Fruit fly (Drosophila melanogaster) whole organism, pupa: ENCODE results near the gene Rpn10.

Experiments used
- CG10348 ChIP-seq: fragments of 200-800 bp; sonication (Bioruptor generic); IDR thresholded peaks from 2 replicates; pipeline ENCODE4 v1.3.6; 2022; ENCODE audit warnings: missing biosample characterization, missing genetic modification characterization
- CG12605 ChIP-seq: fragments of 200-800 bp; sonication (Bioruptor generic); IDR thresholded peaks from 2 replicates; pipeline ENCODE4 v1.3.6; 2022; ENCODE audit warnings: missing biosample characterization, missing genetic modification characterization
- CG13204 ChIP-seq: fragments of 200-800 bp; sonication (Bioruptor generic); optimal IDR thresholded peaks from 2 replicates; lab custom pipeline; 2018; ENCODE audit warnings: missing biosample characterization, mild to moderate bottlenecking, missing genetic modification characterization, moderate library complexity
- CG14655 ChIP-seq: fragments of 200-800 bp; sonication (Bioruptor generic); optimal IDR thresholded peaks from 3 replicates; lab custom pipeline; 2017; ENCODE audit warnings: mild to moderate bottlenecking, missing biosample characterization, missing genetic modification reagents, missing genetic modification characterization
- CG15710 ChIP-seq: fragments of 200-800 bp; sonication (Bioruptor generic); optimal IDR thresholded peaks from 2 replicates; lab custom pipeline; 2018; ENCODE audit warnings: missing biosample characterization, mild to moderate bottlenecking, missing genetic modification characterization, moderate library complexity
- CG17806 ChIP-seq: fragments of 200-800 bp; sonication (Bioruptor generic); optimal IDR thresholded peaks from 2 replicates; lab custom pipeline; 2018; ENCODE audit warnings: missing biosample characterization, mild to moderate bottlenecking, missing genetic modification characterization, moderate library complexity
- CG32121 ChIP-seq: fragments of 200-800 bp; sonication (Bioruptor generic); IDR thresholded peaks from 2 replicates; pipeline ENCODE4 v1.3.6; 2022; ENCODE audit warnings: missing biosample characterization, missing genetic modification characterization
- CG34367 ChIP-seq: fragments of 200-800 bp; sonication (Bioruptor generic); optimal IDR thresholded peaks from 2 replicates; lab custom pipeline; 2018; ENCODE audit warnings: missing biosample characterization, mild to moderate bottlenecking, missing genetic modification characterization
- CG4496 ChIP-seq: fragments of 200-800 bp; sonication (Bioruptor generic); IDR thresholded peaks from 3 replicates; pipeline ENCODE4 v1.3.6; 2022; ENCODE audit warnings: missing biosample characterization, missing genetic modification characterization
- CG8159 ChIP-seq: fragments of 200-800 bp; sonication (Bioruptor generic); optimal IDR thresholded peaks from 3 replicates; lab custom pipeline; 2018; ENCODE audit warnings: missing biosample characterization, mild to moderate bottlenecking, missing genetic modification characterization, moderate library complexity
- CG8301 ChIP-seq: fragments of 200-800 bp; sonication (Bioruptor generic); optimal IDR thresholded peaks from 2 replicates; lab custom pipeline; 2018; ENCODE audit warnings: missing biosample characterization, mild to moderate bottlenecking, missing genetic modification characterization
- CG9948 ChIP-seq: fragments of 200-800 bp; sonication (Bioruptor generic); optimal IDR thresholded peaks from 2 replicates; lab custom pipeline; 2018; ENCODE audit warnings: missing biosample characterization, mild to moderate bottlenecking, missing genetic modification characterization, moderate library complexity
- D1 ChIP-seq: fragments of 200-800 bp; sonication (Bioruptor generic); optimal IDR thresholded peaks from 2 replicates; lab custom pipeline; 2018; ENCODE audit warnings: missing biosample characterization, mild to moderate bottlenecking, missing genetic modification characterization, moderate library complexity
- EcR ChIP-seq: fragments of 200-800 bp; sonication (Bioruptor generic); optimal IDR thresholded peaks from 3 replicates; lab custom pipeline; 2019; ENCODE audit warnings: missing biosample characterization, missing genetic modification characterization, mild to moderate bottlenecking, moderate library complexity, missing genetic modification reagents
- Ets98B ChIP-seq: fragments of 200-800 bp; sonication (Bioruptor generic); IDR thresholded peaks from 2 replicates; pipeline ENCODE4 v1.3.6; 2022; ENCODE audit warnings: missing biosample characterization, missing genetic modification characterization
- Pif1A ChIP-seq: fragments of 200-800 bp; sonication (Bioruptor generic); optimal IDR thresholded peaks from 3 replicates; lab custom pipeline; 2016; ENCODE audit warnings: missing biosample characterization, missing genetic modification characterization
- Pif1B ChIP-seq: fragments of 200-800 bp; sonication (Bioruptor generic); optimal IDR thresholded peaks from 3 replicates; lab custom pipeline; 2016; ENCODE audit warnings: missing biosample characterization, missing genetic modification characterization
- Snoo ChIP-seq: fragments of 200-800 bp; sonication (Bioruptor generic); optimal IDR thresholded peaks from 3 replicates; lab custom pipeline; 2017; ENCODE audit warnings: missing biosample characterization, mild to moderate bottlenecking, missing genetic modification characterization, inconsistent platforms
- fd96Ca ChIP-seq: fragments of 200-800 bp; sonication (Bioruptor generic); IDR thresholded peaks from 3 replicates; pipeline ENCODE4 v1.3.6; 2022; ENCODE audit warnings: missing biosample characterization, missing genetic modification characterization
- gl ChIP-seq: fragments of 200-800 bp; sonication (Bioruptor generic); optimal IDR thresholded peaks from 2 replicates; lab custom pipeline; 2018; ENCODE audit warnings: missing biosample characterization, mild to moderate bottlenecking, missing genetic modification characterization
- rn ChIP-seq: fragments of 200-800 bp; sonication (Bioruptor generic); IDR thresholded peaks from 2 replicates; pipeline ENCODE4 v1.3.6; 2022; ENCODE audit warnings: missing biosample characterization, missing genetic modification characterization

The Rpn10 gene

DNA sequence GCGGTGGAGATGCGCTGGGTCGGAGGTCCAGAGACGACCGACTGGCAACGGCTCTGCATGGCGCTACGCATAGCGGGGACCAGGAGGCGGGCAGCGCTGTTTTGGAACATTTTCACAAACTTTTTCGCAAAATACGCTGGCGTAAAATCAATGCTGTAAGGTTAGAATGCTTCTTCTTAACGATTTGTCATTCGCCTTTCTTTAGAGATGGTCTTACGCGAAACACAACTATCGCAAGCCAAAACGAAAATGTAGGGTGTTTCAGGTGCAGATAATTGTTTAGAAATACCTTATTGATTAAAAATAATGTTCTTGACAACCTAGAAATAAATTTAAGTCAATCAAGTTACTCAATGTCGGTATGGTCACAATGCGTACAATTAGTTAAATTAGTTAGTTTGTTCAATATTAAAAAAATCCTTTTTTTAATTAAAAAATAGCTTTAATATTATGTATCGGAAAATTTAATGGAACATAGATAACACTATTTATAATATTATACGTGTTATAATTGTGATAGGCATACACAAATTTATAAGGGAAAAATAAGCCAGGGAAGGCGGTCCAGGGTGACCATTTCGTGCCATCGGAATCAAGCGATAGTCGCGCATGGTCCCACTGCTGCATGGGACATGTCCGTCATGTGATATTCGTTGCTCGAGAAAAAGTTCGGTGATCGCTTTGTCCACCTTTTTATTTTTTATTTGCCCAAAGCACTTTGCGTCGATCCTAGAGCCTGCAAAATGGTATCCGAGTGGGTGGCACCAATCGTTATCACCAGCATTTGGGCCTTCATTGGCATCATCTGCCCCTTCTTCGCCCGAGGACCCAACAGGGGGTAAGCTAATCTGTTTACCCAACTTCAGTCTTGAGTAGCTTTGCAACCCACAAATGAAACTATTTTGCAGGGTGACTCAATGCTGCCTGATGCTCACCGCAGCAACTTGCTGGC lies 2.7 kb downstream of the Rpn10 start, which contains the start of the genes COX8 and VhaM9.7-b:
Gene COX8 (minus strand): TSS at position 203 of the 952 bp plus-strand sequence.
Gene VhaM9.7-b (plus strand): TSS at position 618 of the 952 bp plus-strand sequence.
- TF ChIP-seq CG32121 (GFP tag; lab: Robert Waterston, UW) (peak; percentile 11; the same call in 1 of the 2 replicates), Snoo (tag; lab: Kevin White, UChicago) (peak; percentile 39), CG17806 (peak; percentile 14), EcR (no peak), rn (GFP tag; lab: Robert Waterston, UW) (no peak)

DNA sequence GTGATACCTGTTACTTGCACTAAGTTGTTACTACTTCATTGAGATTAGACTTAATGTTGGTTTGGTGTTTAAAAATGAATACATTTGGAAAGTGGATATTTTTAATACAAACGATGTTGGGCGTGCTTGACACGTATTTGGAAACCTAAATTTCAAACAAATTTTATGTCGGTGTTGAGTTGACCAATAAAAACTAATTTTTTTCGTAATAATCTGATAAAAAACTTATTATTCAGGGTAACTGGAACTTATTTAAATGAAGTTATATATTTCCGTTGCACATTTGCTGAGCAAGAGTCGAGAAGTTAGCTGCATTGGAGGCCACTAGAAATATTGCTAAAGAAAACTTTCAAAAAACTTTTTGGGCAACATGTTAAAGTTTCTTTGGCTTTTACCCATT lies 5.3 kb downstream of the Rpn10 start, which contains the start of gene CG33290:
Gene CG33290 (plus strand): TSS at position 301 of the 400 bp plus-strand sequence.
- TF ChIP-seq CG14655 (GFP tag; lab: Kevin White, UChicago) (no peak), CG12605 (GFP tag; lab: Robert Waterston, UW) (no peak), CG17806 (no peak), Snoo (tag; lab: Kevin White, UChicago) (no peak), rn (GFP tag; lab: Robert Waterston, UW) (no peak), CG13204 (GFP tag; lab: Kevin White, UChicago) (no peak), CG8159 (no peak), CG32121 (GFP tag; lab: Robert Waterston, UW) (no peak), CG10348 (GFP tag; lab: Robert Waterston, UW) (no peak), Ets98B (GFP tag; lab: Robert Waterston, UW) (no peak), CG9948 (tag; lab: Kevin White, UChicago) (no peak), Pif1A (GFP tag; lab: Kevin White, UChicago) (no peak), fd96Ca (GFP tag; lab: Robert Waterston, UW) (no peak), D1 (tag; lab: Kevin White, UChicago) (no peak), CG15710 (no peak), gl (tag; lab: Kevin White, UChicago) (no peak), EcR (no peak), CG8301 (no peak), CG34367 (no peak), Pif1B (no peak)

DNA sequence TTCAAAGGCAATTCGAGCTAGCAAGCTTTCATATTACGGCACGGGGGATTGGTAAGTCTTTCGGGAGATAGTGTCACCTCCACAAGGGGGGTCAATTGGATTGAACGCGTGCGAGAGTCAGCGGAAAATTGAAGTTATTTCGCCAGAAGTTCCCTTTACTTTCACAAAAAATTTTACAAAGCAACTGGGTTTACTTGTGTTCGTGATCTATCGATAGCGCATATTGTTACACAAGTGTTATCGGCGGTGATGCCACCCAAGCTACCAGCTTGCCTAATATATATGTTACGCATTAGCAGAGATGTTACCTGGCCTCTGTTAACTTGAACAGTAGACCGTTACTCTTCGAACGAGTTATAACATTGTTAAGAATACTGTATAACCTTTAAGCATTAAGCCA lies 18.0 kb downstream of the Rpn10 start, which contains the start of gene Wnk:
Gene Wnk (minus strand): TSS at position 177 of the 400 bp plus-strand sequence.
- TF ChIP-seq CG8159 (no peak), EcR (no peak), Pif1A (GFP tag; lab: Kevin White, UChicago) (no peak), CG8301 (no peak)

DNA sequence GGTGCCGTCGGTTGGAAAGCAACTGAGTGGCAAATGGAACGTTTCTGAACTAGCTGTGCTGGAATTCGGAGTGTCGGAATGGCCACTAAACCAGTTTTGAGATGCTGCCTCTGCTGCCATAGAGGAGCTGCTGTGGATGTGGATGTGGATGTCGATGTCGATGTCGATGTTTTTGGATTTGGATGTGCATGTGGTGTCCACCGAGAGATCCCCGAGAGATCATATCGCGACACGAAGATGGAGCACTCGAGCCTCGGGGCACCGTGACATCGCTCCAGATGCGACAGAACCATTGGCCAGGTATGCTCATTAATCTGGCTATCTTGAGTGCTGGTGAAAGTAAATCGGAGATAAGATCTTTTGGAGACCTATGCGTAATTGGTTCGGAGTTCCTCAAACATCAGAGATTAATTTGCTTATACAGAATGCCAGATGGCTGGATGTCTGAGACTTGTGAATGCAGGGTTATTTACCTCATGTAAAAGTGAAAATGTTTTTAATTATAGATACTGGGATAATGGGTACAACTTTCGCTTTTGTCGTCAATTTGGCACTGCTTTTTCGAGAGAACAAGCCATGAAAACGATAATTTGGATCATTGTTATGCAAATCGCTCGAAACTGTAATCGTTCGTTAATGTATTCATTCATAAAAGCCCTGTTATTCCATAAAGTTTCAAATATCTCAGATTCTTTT lies 21.5 kb downstream of the Rpn10 start, which contains the start of gene CG7173:
Gene CG7173 (minus strand): TSS at position 51 of the 696 bp plus-strand sequence.
- TF ChIP-seq CG8301 (no peak), CG8159 (no peak), gl (tag; lab: Kevin White, UChicago) (no peak), Pif1B (no peak), CG10348 (GFP tag; lab: Robert Waterston, UW) (no peak), Ets98B (GFP tag; lab: Robert Waterston, UW) (no peak), CG17806 (no peak), CG15710 (no peak), CG13204 (GFP tag; lab: Kevin White, UChicago) (no peak), EcR (no peak)
- TF ChIP-seq, all 21 proteins: peak for 0

DNA sequence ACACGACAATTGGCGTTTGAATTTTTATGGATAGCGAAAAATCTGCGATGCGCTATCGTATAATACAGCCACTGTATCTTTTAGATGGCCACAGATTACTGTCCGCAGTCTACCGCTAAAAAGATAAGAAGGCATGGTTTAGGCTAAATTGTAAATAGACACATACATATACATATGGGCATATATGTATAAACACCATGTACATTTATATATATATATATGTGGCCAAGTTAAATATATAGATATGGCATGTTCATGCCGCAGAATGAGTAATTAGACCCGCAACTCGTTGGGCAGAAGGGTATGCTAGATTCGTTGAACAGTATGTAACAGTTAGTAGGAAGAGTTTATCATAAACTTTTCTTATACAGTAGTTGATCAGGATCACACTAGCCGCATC lies 25.3 kb downstream of the Rpn10 start, which contains the start of gene CapaR:
Gene CapaR (minus strand): TSS at position 101 of the 400 bp plus-strand sequence.
- no peak for TF ChIP-seq CG14655 (GFP tag; lab: Kevin White, UChicago)
- no peak for TF ChIP-seq fd96Ca (GFP tag; lab: Robert Waterston, UW)
- no peak for TF ChIP-seq rn (GFP tag; lab: Robert Waterston, UW)
- no peak for TF ChIP-seq CG34367
- no peak for TF ChIP-seq Pif1A (GFP tag; lab: Kevin White, UChicago)
- no peak for TF ChIP-seq CG4496
- TF ChIP-seq D1 (tag; lab: Kevin White, UChicago) = no peak
- no peak for TF ChIP-seq Pif1B
- TF ChIP-seq Ets98B (GFP tag; lab: Robert Waterston, UW) = no peak
- TF ChIP-seq CG12605 (GFP tag; lab: Robert Waterston, UW) = no peak
- TF ChIP-seq CG10348 (GFP tag; lab: Robert Waterston, UW) = no peak
- no peak for TF ChIP-seq CG8301
- TF ChIP-seq CG9948 (tag; lab: Kevin White, UChicago) = no peak
- no peak for TF ChIP-seq CG15710
- TF ChIP-seq CG13204 (GFP tag; lab: Kevin White, UChicago) = no peak
- no peak for TF ChIP-seq Snoo (tag; lab: Kevin White, UChicago)
- TF ChIP-seq EcR = no peak
- TF ChIP-seq CG32121 (GFP tag; lab: Robert Waterston, UW) = no peak

DNA sequence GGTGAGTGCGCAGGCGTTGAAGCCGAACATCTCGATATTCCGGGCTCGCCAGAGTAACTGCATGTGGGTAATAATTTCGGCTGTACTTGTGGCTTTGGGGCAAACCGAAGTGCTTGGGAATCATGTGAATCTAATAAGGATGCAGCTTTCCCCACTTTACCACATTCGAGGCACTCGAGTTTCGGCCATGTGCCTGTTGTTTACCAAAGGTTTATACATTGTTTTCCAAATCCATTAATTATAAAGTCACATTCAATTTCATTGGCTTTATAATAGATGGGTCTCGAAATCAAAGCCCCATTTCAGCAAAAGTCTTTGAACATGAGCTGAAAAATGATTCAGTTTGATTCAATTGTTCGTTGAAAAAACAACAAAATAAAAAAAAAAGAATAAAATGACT lies 28.3 kb downstream of the Rpn10 start, which contains the start of gene CG7634:
Gene CG7634 (plus strand): TSS at position 301 of the 400 bp plus-strand sequence.
- TF ChIP-seq CG9948 (tag; lab: Kevin White, UChicago) (no peak), rn (GFP tag; lab: Robert Waterston, UW) (no peak), CG12605 (GFP tag; lab: Robert Waterston, UW) (no peak), CG4496 (no peak), CG32121 (GFP tag; lab: Robert Waterston, UW) (no peak), D1 (tag; lab: Kevin White, UChicago) (no peak), CG10348 (GFP tag; lab: Robert Waterston, UW) (no peak), Snoo (tag; lab: Kevin White, UChicago) (no peak), CG13204 (GFP tag; lab: Kevin White, UChicago) (no peak), CG8159 (no peak), CG14655 (GFP tag; lab: Kevin White, UChicago) (no peak), CG34367 (no peak), EcR (no peak), gl (tag; lab: Kevin White, UChicago) (no peak), Pif1B (no peak), CG8301 (no peak), CG17806 (no peak), fd96Ca (GFP tag; lab: Robert Waterston, UW) (no peak), Ets98B (GFP tag; lab: Robert Waterston, UW) (no peak), CG15710 (no peak)
- TF ChIP-seq, all 21 proteins: peak for 0
